Worm (Caenorhabditis elegans) whole organism, late embryonic: ENCODE data around the gene ZK1290.11.

ENCODE experiments used
- C08G9.2 ChIP-seq: sonication (generic microtip); optimal IDR thresholded peaks from 2 replicates; lab custom pipeline; 2016; ENCODE audit warnings: mild to moderate bottlenecking, missing genetic modification characterization, moderate library complexity, missing compliant biosample characterization
- C38D4.7 ChIP-seq: fragments of 200-800 bp; sonication (Bioruptor generic); optimal IDR thresholded peaks from 2 replicates; lab custom pipeline; 2018; ENCODE audit warnings: mild to moderate bottlenecking, missing genetic modification characterization, moderate library complexity, missing compliant biosample characterization
- K09A11.1 ChIP-seq: sonication (generic microtip); optimal IDR thresholded peaks from 2 replicates; lab custom pipeline; 2017; ENCODE audit warnings: antibody characterized with exemption, mild to moderate bottlenecking, missing genetic modification characterization, missing compliant biosample characterization; ENCODE audit not compliant: insufficient read depth
- Y22D7AL.16 ChIP-seq: sonication (generic microtip); optimal IDR thresholded peaks from 2 replicates; lab custom pipeline; 2016; ENCODE audit warnings: missing genetic modification characterization, missing compliant biosample characterization
- ceh-18 ChIP-seq: sonication (generic microtip); optimal IDR thresholded peaks from 2 replicates; lab custom pipeline; 2016; ENCODE audit warnings: missing genetic modification characterization, missing compliant biosample characterization
- ceh-2 ChIP-seq: sonication (generic microtip); optimal IDR thresholded peaks from 2 replicates; lab custom pipeline; 2016; ENCODE audit warnings: missing genotype, missing genetic modification characterization, missing compliant biosample characterization
- ceh-22 ChIP-seq: sonication (generic microtip); optimal IDR thresholded peaks from 2 replicates; lab custom pipeline; 2017; ENCODE audit warnings: missing biosample characterization, missing genetic modification characterization
- ceh-24 ChIP-seq: sonication (generic microtip); optimal IDR thresholded peaks from 2 replicates; lab custom pipeline; 2016; ENCODE audit warnings: mild to moderate bottlenecking, missing genetic modification characterization, missing compliant biosample characterization
- ceh-31 ChIP-seq: sonication (generic microtip); optimal IDR thresholded peaks from 2 replicates; lab custom pipeline; 2016; ENCODE audit warnings: missing genetic modification characterization, missing compliant biosample characterization
- ceh-34 ChIP-seq: sonication (generic microtip); optimal IDR thresholded peaks from 2 replicates; lab custom pipeline; 2016; ENCODE audit warnings: mild to moderate bottlenecking, missing genetic modification characterization, missing compliant biosample characterization
- ceh-45 ChIP-seq: fragments of 200-800 bp; sonication (Bioruptor generic); IDR thresholded peaks from 2 replicates; pipeline ENCODE4 v1.3.6; 2022; ENCODE audit warnings: missing genetic modification reagents, missing genetic modification characterization, missing compliant biosample characterization
- che-1 ChIP-seq: sonication (generic microtip); optimal IDR thresholded peaks from 2 replicates; lab custom pipeline; 2016; ENCODE audit warnings: mild to moderate bottlenecking, missing genetic modification characterization, missing compliant biosample characterization
- dmd-4 ChIP-seq: sonication (generic microtip); optimal IDR thresholded peaks from 2 replicates; lab custom pipeline; 2016; ENCODE audit warnings: borderline replicate concordance, missing genetic modification characterization, missing compliant biosample characterization
- elt-2 ChIP-seq: sonication (generic microtip); optimal IDR thresholded peaks from 2 replicates; lab custom pipeline; 2016; ENCODE audit warnings: missing genetic modification reagents, missing genetic modification characterization, missing compliant biosample characterization
- elt-4 ChIP-seq: sonication (generic microtip); optimal IDR thresholded peaks from 2 replicates; lab custom pipeline; 2016; ENCODE audit warnings: missing genetic modification characterization, missing compliant biosample characterization
- ets-4 ChIP-seq: sonication (generic microtip); optimal IDR thresholded peaks from 2 replicates; lab custom pipeline; 2016; ENCODE audit warnings: missing genetic modification characterization, missing compliant biosample characterization
- eyg-1 ChIP-seq: sonication (generic microtip); optimal IDR thresholded peaks from 2 replicates; lab custom pipeline; 2016; ENCODE audit warnings: missing genotype, missing genetic modification characterization, missing compliant biosample characterization
- fax-1 ChIP-seq: sonication (generic microtip); optimal IDR thresholded peaks from 2 replicates; lab custom pipeline; 2016; ENCODE audit warnings: missing genotype, missing genetic modification characterization, missing compliant biosample characterization
- fkh-6 ChIP-seq: sonication (generic microtip); optimal IDR thresholded peaks from 2 replicates; lab custom pipeline; 2016; ENCODE audit warnings: missing genetic modification characterization, missing compliant biosample characterization
- gmeb-2 ChIP-seq: sonication (generic microtip); optimal IDR thresholded peaks from 2 replicates; lab custom pipeline; 2016; ENCODE audit warnings: missing genetic modification characterization, inconsistent platforms, missing compliant biosample characterization
- lin-11 ChIP-seq: fragments of 200-800 bp; sonication (Bioruptor generic); optimal IDR thresholded peaks from 2 replicates; lab custom pipeline; 2018; ENCODE audit warnings: mild to moderate bottlenecking, missing genetic modification characterization, missing compliant biosample characterization
- madf-2 ChIP-seq: sonication (generic microtip); optimal IDR thresholded peaks from 2 replicates; lab custom pipeline; 2017; ENCODE audit warnings: missing genetic modification characterization, missing compliant biosample characterization
- nfya-1 ChIP-seq: sonication (generic microtip); optimal IDR thresholded peaks from 2 replicates; lab custom pipeline; 2017; ENCODE audit warnings: missing genetic modification characterization, mild to moderate bottlenecking, missing compliant biosample characterization, antibody characterized with exemption, moderate library complexity
- nhr-11 ChIP-seq: fragments of 150-350 bp; optimal IDR thresholded peaks from 2 replicates; lab custom pipeline; 2014; ENCODE audit warnings: missing biosample characterization, missing genetic modification characterization
- npax-4 ChIP-seq: sonication (generic microtip); optimal IDR thresholded peaks from 2 replicates; lab custom pipeline; 2016; ENCODE audit warnings: missing genetic modification characterization, missing compliant biosample characterization
- odd-2 ChIP-seq: sonication (generic microtip); optimal IDR thresholded peaks from 2 replicates; lab custom pipeline; 2017; ENCODE audit warnings: antibody characterized with exemption, mild to moderate bottlenecking, missing genetic modification characterization, missing compliant biosample characterization
- pag-3 ChIP-seq: sonication (generic microtip); optimal IDR thresholded peaks from 2 replicates; lab custom pipeline; 2016; ENCODE audit warnings: missing compliant biosample characterization, missing genetic modification characterization, borderline replicate concordance
- pax-1 ChIP-seq: fragments of 150-350 bp; optimal IDR thresholded peaks from 2 replicates; lab custom pipeline; 2014; ENCODE audit warnings: missing biosample characterization, missing genetic modification characterization
- pha-4 ChIP-seq: fragments of 150-350 bp; optimal IDR thresholded peaks from 2 replicates; lab custom pipeline; 2018; ENCODE audit warnings: missing biosample characterization, missing genetic modification reagents, missing genetic modification characterization
- pqm-1 ChIP-seq: sonication (generic microtip); optimal IDR thresholded peaks from 2 replicates; lab custom pipeline; 2016; ENCODE audit warnings: missing genetic modification characterization, missing compliant biosample characterization
- pros-1 ChIP-seq: fragments of 150-350 bp; optimal IDR thresholded peaks from 2 replicates; lab custom pipeline; 2014; ENCODE audit warnings: missing biosample characterization, missing genetic modification reagents, missing genetic modification characterization
- sox-2 ChIP-seq: fragments of 200-800 bp; sonication (Bioruptor generic); IDR thresholded peaks from 2 replicates; pipeline ENCODE4 v1.3.6; 2022; ENCODE audit warnings: missing genetic modification reagents, missing genetic modification characterization, missing compliant biosample characterization
- sox-4 ChIP-seq: sonication (generic microtip); optimal IDR thresholded peaks from 2 replicates; lab custom pipeline; 2017; ENCODE audit warnings: mild to moderate bottlenecking, missing genetic modification characterization, inconsistent platforms, missing compliant biosample characterization
- tbx-2 ChIP-seq: sonication (generic microtip); optimal IDR thresholded peaks from 2 replicates; lab custom pipeline; 2016; ENCODE audit warnings: missing genetic modification characterization, missing compliant biosample characterization
- tbx-7 ChIP-seq: sonication (generic microtip); optimal IDR thresholded peaks from 2 replicates; lab custom pipeline; 2016; ENCODE audit warnings: missing genotype, missing genetic modification characterization, missing compliant biosample characterization
- unc-3 ChIP-seq, 2 experiments: fragments of 200-800 bp in 1 of 2; sonication (Bioruptor generic) in 1 of 2; sonication (generic microtip) in 1 of 2; conservative IDR thresholded peaks in 1 of 2; optimal IDR thresholded peaks in 1 of 2; 2 replicates each; pipeline versions ENCODE4 v1.3.6 to Lab custom; 2016 to 2022; ENCODE audit warnings: missing compliant biosample characterization in 2 of 2, missing genetic modification characterization in 2 of 2, missing genetic modification reagents in 1 of 2
- unc-42 ChIP-seq: sonication (generic microtip); optimal IDR thresholded peaks from 2 replicates; lab custom pipeline; 2016; ENCODE audit warnings: missing genotype, missing genetic modification characterization, missing compliant biosample characterization
- ztf-16 ChIP-seq: sonication (generic microtip); optimal IDR thresholded peaks from 2 replicates; lab custom pipeline; 2017; ENCODE audit warnings: missing genetic modification characterization, missing compliant biosample characterization

Gene ZK1290.11

ce11 chrII:7562616-7563015 lies 1.2 kb upstream of the ZK1290.11 start:
- TF ChIP-seq madf-2 (tag; lab: Kevin White, UChicago) (no peak), ceh-22 (tag; lab: Kevin White, UChicago) (no peak), dmd-4 (tag; lab: Kevin White, UChicago) (no peak), ets-4 (tag; lab: Kevin White, UChicago) (no peak), gmeb-2 (tag; lab: Kevin White, UChicago) (no peak)
- TF ChIP-seq, all 69 proteins: peak for 0

DNA sequence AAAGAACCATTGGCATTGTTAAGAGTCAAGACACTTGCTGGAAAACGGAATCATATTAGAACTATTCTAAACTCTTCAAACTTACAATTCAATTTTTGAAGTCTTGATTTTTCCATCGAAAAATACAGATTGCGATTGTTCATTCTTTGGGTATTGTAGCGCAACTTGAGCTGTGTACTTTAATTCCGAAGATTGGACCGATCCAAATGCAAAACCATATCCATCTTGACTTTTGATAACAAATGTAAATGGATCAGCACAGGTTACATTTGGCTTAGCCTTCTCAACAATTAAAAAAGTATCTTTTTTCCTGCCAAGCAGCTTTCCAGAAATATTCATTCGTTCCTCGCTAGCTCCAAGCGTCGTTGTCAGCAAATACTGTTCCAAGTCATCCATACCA lies 550 bp downstream of the ZK1290.11 start:
- TF ChIP-seq ceh-45 (GFP tag; lab: Robert Waterston, UW) (no peak), elt-4 (no peak), unc-3 (GFP tag; conservative IDR thresholded peaks at IDR 0.05; lab: Robert Waterston, UW) (no peak), unc-3 (tag; optimal IDR thresholded peaks at IDR 0.05; lab: Kevin White, UChicago) (no peak)
- TF ChIP-seq, all 69 proteins: peak for 0

ce11 chrII:7558864-7559263 lies 2.5 kb downstream of the ZK1290.11 start:
- TF ChIP-seq pros-1 (tag; lab: Kevin White, UChicago) (no peak), unc-42 (tag; lab: Kevin White, UChicago) (peak; percentile 69)

- no peak for TF ChIP-seq C38D4.7 (GFP tag; lab: Kevin White, UChicago)
- no peak for TF ChIP-seq gmeb-2 (tag; lab: Kevin White, UChicago)
- TF ChIP-seq ceh-24 (tag; lab: Kevin White, UChicago), result no peak
- TF ChIP-seq sox-2 (GFP tag; lab: Robert Waterston, UW), result no peak
- TF ChIP-seq tbx-7 (tag; lab: Kevin White, UChicago), result no peak
- TF ChIP-seq pros-1 (tag; lab: Kevin White, UChicago), result no peak
- no peak for TF ChIP-seq lin-11 (tag; lab: Kevin White, UChicago)
- TF ChIP-seq nfya-1 (tag; lab: Kevin White, UChicago), result no peak
- TF ChIP-seq fkh-6 (tag; lab: Kevin White, UChicago), result no peak
- no peak for TF ChIP-seq tbx-2 (tag; lab: Kevin White, UChicago)
- TF ChIP-seq C08G9.2 (tag; lab: Kevin White, UChicago), result no peak
- no peak for TF ChIP-seq odd-2
- TF ChIP-seq ztf-16 (tag; lab: Kevin White, UChicago), result no peak
- no peak for TF ChIP-seq K09A11.1 (tag; lab: Kevin White, UChicago)
- no peak for TF ChIP-seq pqm-1 (tag; lab: Kevin White, UChicago)
Measured at ce11 chrII:7557981-7558380, 3.4 kb downstream of the ZK1290.11 start.

DNA sequence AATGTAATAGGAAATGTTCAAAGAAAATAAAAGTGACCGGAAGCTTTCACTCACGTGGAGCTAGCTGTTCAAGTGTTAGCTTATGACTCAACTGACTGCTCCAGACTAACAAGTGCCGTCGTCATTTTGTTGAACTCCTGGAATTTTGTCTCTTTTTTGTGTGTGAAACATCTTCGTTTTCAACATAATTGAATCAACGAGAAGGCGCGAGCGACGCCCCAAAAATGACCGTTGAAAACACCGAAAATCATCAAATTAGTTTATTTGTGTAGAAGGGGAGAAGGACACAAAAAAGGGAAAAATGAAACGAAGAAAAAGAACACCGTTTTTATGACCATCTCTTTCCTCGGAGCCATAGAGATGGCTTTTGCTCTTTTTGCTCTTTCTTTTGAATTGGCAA lies 5.9 kb downstream of the ZK1290.11 start, which contains the start of gene ZK1290.14:
TSS of gene ZK1290.14 (minus strand) at position 139 of the 400 bp plus-strand sequence.
- no peak for TF ChIP-seq pros-1 (tag; lab: Kevin White, UChicago)
- no peak for TF ChIP-seq npax-4

ce11 chrII:7554716-7555247 lies 6.6 kb downstream of the ZK1290.11 start:
- TF ChIP-seq lin-11 (tag; lab: Kevin White, UChicago) (no peak), Y22D7AL.16 (tag; lab: Kevin White, UChicago) (no peak), npax-4 (no peak), sox-2 (GFP tag; lab: Robert Waterston, UW) (no peak), pha-4 (tag; lab: Kevin White, UChicago) (no peak), elt-2 (tag; lab: Kevin White, UChicago) (peak; percentile 32), pag-3 (tag; lab: Kevin White, UChicago) (no peak)

- TF ChIP-seq ets-4 (tag; lab: Kevin White, UChicago), result no peak
- TF ChIP-seq che-1, result no peak
- no peak for TF ChIP-seq fax-1 (tag; lab: Kevin White, UChicago)
- no peak for TF ChIP-seq sox-2 (GFP tag; lab: Robert Waterston, UW)
- no peak for TF ChIP-seq madf-2 (tag; lab: Kevin White, UChicago)
- TF ChIP-seq sox-4, result no peak
- no peak for TF ChIP-seq ceh-34 (tag; lab: Kevin White, UChicago)
- no peak for TF ChIP-seq pros-1 (tag; lab: Kevin White, UChicago)
- no peak for TF ChIP-seq Y22D7AL.16 (tag; lab: Kevin White, UChicago)
- no peak for TF ChIP-seq eyg-1
- TF ChIP-seq nhr-11 (tag; lab: Kevin White, UChicago), result no peak
- no peak for TF ChIP-seq dmd-4 (tag; lab: Kevin White, UChicago)
- no peak for TF ChIP-seq C08G9.2 (tag; lab: Kevin White, UChicago)
- TF ChIP-seq ceh-31 (tag; lab: Kevin White, UChicago), result no peak
- TF ChIP-seq pax-1, result no peak
- no peak for TF ChIP-seq ceh-18 (tag; lab: Kevin White, UChicago)
- no peak for TF ChIP-seq ceh-2 (tag; lab: Kevin White, UChicago)
Measured at ce11 chrII:7553806-7554205, 7.6 kb downstream of the ZK1290.11 start, which contains the start of gene ZK1290.10. TSS of gene ZK1290.10 (minus strand) at chrII:7553906.
